Fruit fly (Drosophila melanogaster): ENCODE measurements around the gene CG7029.

CG7029 gene

DNA sequence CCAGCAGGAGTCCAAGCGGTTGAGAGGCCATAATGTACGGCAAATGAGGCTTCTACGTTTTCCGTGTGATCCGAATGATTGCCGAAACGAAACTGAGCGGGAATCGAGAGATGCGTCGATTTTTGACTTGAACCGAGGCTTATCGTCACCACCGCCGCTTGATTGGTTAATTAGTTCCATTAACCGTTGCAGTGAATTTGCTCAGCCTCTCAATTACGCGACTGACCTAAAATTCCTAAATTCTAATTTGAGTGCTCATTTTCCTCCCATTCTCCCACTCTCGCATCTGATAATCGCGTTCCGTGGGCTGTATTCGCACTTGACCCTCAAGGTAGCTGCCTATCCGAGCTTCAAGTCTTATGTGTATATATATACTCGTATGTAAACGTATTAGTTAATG is 15.4 kb downstream of the CG7029 start, which contains the start of gene Nepl15:
Nepl15 (minus strand) TSS at position 101 of the 400 bp plus-strand sequence.
- TF ChIP-seq woc (GFP tag; optimal IDR thresholded peaks at IDR 0.05): no peak
- no peak for TF ChIP-seq OdsH (GFP tag; optimal IDR thresholded peaks at IDR 0.05)
- TF ChIP-seq Mio (GFP tag; optimal IDR thresholded peaks at IDR 0.05): no peak
- no peak for TF ChIP-seq Abd-B (GFP tag; optimal IDR thresholded peaks at IDR 0.05)
- no peak for TF ChIP-seq N (GFP tag; optimal IDR thresholded peaks at IDR 0.05)
- no peak for TF ChIP-seq Hnf4 (GFP tag; optimal IDR thresholded peaks at IDR 0.05)
- TF ChIP-seq dl (GFP tag; optimal IDR thresholded peaks at IDR 0.05; ENCODE audit: insufficient read depth in 1 of 2, partially characterized antibody in 2 of 2): no peak
- no peak for TF ChIP-seq CrebA (GFP tag; optimal IDR thresholded peaks at IDR 0.05; ENCODE audit: borderline replicate concordance)
- no peak for TF ChIP-seq Vsx2 (GFP tag; optimal IDR thresholded peaks at IDR 0.05; ENCODE audit: partially characterized antibody)
- TF ChIP-seq br (GFP tag; optimal IDR thresholded peaks at IDR 0.05): no peak
- TF ChIP-seq sage (GFP tag; optimal IDR thresholded peaks at IDR 0.05): no peak
- TF ChIP-seq fru (GFP tag; optimal IDR thresholded peaks at IDR 0.05): no peak
- no peak for TF ChIP-seq foxo (GFP tag; optimal IDR thresholded peaks at IDR 0.05)
- TF ChIP-seq Hr83 (GFP tag; optimal IDR thresholded peaks at IDR 0.05; ENCODE audit: poor library complexity, severe bottlenecking): no peak
- TF ChIP-seq dmrt93B (GFP tag; optimal IDR thresholded peaks at IDR 0.05): no peak

DNA sequence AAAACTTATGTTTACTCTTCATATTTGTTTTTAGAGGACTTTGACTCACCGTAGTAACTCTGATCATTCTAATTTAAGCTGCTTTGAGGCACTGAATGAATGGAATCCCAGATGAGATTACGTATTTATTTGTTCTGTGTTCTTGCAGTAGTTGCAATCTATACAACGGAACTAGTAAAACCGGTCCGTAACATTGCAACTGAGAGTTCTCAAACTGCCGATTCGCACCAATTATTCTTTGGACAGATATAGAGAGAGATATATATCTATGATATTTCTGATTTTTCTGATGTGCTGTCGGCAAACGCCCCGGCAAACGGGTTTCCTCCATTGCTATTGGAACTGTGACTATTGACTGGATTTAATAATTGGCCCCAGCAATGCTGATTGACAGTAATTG is 16.9 kb downstream of the CG7029 start, which contains the start of gene CG13841:
CG13841 (minus strand) TSS at position 101 of the 400 bp plus-strand sequence.
- TF ChIP-seq brk (GFP tag; optimal IDR thresholded peaks at IDR 0.05): no peak
- TF ChIP-seq dl (GFP tag; optimal IDR thresholded peaks at IDR 0.05; ENCODE audit: insufficient read depth in 1 of 2, partially characterized antibody in 2 of 2): no peak
- TF ChIP-seq Abd-B (GFP tag; optimal IDR thresholded peaks at IDR 0.05): no peak
- no peak for TF ChIP-seq lola (GFP tag; optimal IDR thresholded peaks at IDR 0.05)
- no peak for TF ChIP-seq Hr83 (GFP tag; optimal IDR thresholded peaks at IDR 0.05; ENCODE audit: poor library complexity, severe bottlenecking)
- no peak for TF ChIP-seq HLH106 (tag; optimal IDR thresholded peaks at IDR 0.05)
- TF ChIP-seq h (GFP tag; optimal IDR thresholded peaks at IDR 0.05): no peak
- TF ChIP-seq Hnf4 (GFP tag; optimal IDR thresholded peaks at IDR 0.05): no peak
- TF ChIP-seq Hr78 (GFP tag; optimal IDR thresholded peaks at IDR 0.05): no peak
- no peak for TF ChIP-seq sage (GFP tag; optimal IDR thresholded peaks at IDR 0.05)
- no peak for TF ChIP-seq woc (GFP tag; optimal IDR thresholded peaks at IDR 0.05)
- TF ChIP-seq pan (optimal IDR thresholded peaks at IDR 0.05): no peak
- no peak for TF ChIP-seq Dif (GFP tag; optimal IDR thresholded peaks at IDR 0.05; ENCODE audit: partially characterized antibody)
- no peak for TF ChIP-seq usp (GFP tag; optimal IDR thresholded peaks at IDR 0.05)

DNA sequence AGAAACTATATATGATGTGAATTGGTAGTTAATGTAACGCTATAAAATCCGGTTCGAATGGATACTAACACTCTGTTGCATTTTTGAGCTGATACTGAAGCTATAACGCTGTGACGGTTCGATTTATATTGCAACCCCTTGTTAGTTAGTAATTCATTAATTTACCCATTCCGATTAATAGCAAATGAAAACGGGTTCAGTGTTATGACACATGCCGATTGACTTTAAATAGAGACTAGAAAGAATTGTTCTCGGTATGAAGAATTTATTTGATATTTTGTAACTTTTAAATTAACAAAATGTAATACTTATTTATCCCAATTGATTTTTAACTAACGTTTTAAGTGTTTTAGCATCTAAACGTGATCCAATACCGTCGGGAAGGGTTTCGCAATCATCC is 17.9 kb downstream of the CG7029 start, which contains the start of gene CG43091:
CG43091 (minus strand) TSS at position 101 of the 400 bp plus-strand sequence.
- no peak for TF ChIP-seq N (GFP tag; optimal IDR thresholded peaks at IDR 0.05)
- TF ChIP-seq Hr78 (GFP tag; optimal IDR thresholded peaks at IDR 0.05): no peak
- no peak for TF ChIP-seq dl (GFP tag; optimal IDR thresholded peaks at IDR 0.05; ENCODE audit: insufficient read depth in 1 of 2, partially characterized antibody in 2 of 2)
- no peak for TF ChIP-seq CrebA (GFP tag; optimal IDR thresholded peaks at IDR 0.05; ENCODE audit: borderline replicate concordance)
- TF ChIP-seq lola (GFP tag; optimal IDR thresholded peaks at IDR 0.05): no peak
- no peak for TF ChIP-seq Abd-B (GFP tag; optimal IDR thresholded peaks at IDR 0.05)
- no peak for TF ChIP-seq brk (GFP tag; optimal IDR thresholded peaks at IDR 0.05)
- TF ChIP-seq Dfd (GFP tag; optimal IDR thresholded peaks at IDR 0.05): no peak
- no peak for TF ChIP-seq jim (GFP tag; optimal IDR thresholded peaks at IDR 0.05)
- TF ChIP-seq pan (optimal IDR thresholded peaks at IDR 0.05): no peak
- no peak for TF ChIP-seq Mio (GFP tag; optimal IDR thresholded peaks at IDR 0.05)
- TF ChIP-seq Hr83 (GFP tag; optimal IDR thresholded peaks at IDR 0.05; ENCODE audit: poor library complexity, severe bottlenecking): no peak
- no peak for TF ChIP-seq br (GFP tag; optimal IDR thresholded peaks at IDR 0.05)
- TF ChIP-seq psq (GFP tag; optimal IDR thresholded peaks at IDR 0.05): no peak
- TF ChIP-seq Myc (optimal IDR thresholded peaks at IDR 0.05): no peak

DNA sequence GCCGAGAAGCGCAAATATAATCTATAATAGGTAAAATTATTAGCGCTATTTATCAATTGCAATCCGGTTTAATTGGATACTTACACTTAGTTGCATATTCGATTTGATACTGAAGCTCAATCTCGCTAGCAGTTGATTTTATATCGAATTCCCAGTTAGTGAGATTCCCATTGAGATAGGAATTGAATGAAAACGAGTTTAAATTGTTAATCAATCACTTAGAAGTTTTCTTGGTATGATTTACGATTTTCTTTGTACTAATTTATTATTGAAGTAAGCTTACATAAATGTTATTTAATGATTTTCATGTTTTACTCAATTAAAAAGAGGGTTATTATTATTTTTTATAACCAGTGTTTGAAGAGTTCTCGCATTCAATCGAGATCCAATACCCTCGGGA is 18.9 kb downstream of the CG7029 start, which contains the start of gene CG43092:
CG43092 (minus strand) TSS at position 101 of the 400 bp plus-strand sequence.
- TF ChIP-seq Hr83 (GFP tag; optimal IDR thresholded peaks at IDR 0.05; ENCODE audit: poor library complexity, severe bottlenecking) (no peak), CG32264 (GFP tag; optimal IDR thresholded peaks at IDR 0.05) (no peak), brk (GFP tag; optimal IDR thresholded peaks at IDR 0.05) (no peak), Mio (GFP tag; optimal IDR thresholded peaks at IDR 0.05) (no peak), dmrt93B (GFP tag; optimal IDR thresholded peaks at IDR 0.05) (no peak), usp (GFP tag; optimal IDR thresholded peaks at IDR 0.05) (no peak), foxo (GFP tag; optimal IDR thresholded peaks at IDR 0.05) (no peak), GATAd (GFP tag; optimal IDR thresholded peaks at IDR 0.05) (no peak), fru (GFP tag; optimal IDR thresholded peaks at IDR 0.05) (no peak), Dif (GFP tag; optimal IDR thresholded peaks at IDR 0.05; ENCODE audit: partially characterized antibody) (no peak)

DNA sequence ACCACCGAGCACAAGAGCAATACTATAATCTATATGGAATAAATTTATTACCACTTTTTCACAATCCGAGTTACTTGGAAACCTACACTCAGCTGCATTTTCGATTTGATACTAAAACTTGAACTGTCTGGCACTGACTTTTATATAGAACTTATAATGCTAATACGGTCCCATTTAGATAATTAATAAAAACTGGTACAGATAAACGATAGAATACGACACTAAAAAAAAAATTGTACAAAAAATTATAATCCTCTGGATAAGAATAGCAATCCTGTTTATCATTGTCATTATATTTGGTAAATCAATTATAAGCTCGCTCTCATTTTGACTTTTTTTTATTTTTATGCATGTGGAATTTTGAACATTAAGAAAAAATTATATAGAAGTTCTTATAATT is 19.5 kb downstream of the CG7029 start, which contains the start of gene CG43093:
CG43093 (minus strand) TSS at position 101 of the 400 bp plus-strand sequence.
- TF ChIP-seq brk (GFP tag; optimal IDR thresholded peaks at IDR 0.05) (no peak), N (GFP tag; optimal IDR thresholded peaks at IDR 0.05) (no peak), Vsx2 (GFP tag; optimal IDR thresholded peaks at IDR 0.05; ENCODE audit: partially characterized antibody) (no peak), woc (GFP tag; optimal IDR thresholded peaks at IDR 0.05) (no peak), Hr83 (GFP tag; optimal IDR thresholded peaks at IDR 0.05; ENCODE audit: poor library complexity, severe bottlenecking) (no peak), pan (optimal IDR thresholded peaks at IDR 0.05) (no peak)
